Worm (Caenorhabditis elegans) whole organism, L1 larva: Measurements from ENCODE around the gene nhr-43.

ENCODE experiments used
- ceh-88 ChIP-seq: fragments of 200-800 bp; sonication (Bioruptor generic); IDR thresholded peaks from 2 replicates; pipeline ENCODE4 v1.3.6; 2022; ENCODE audit warnings: missing genetic modification characterization, missing compliant biosample characterization
- nhr-76 ChIP-seq: sonication (generic microtip); optimal IDR thresholded peaks from 2 replicates; lab custom pipeline; 2017; ENCODE audit warnings: missing biosample characterization, missing genetic modification characterization
- unc-30 ChIP-seq: sonication (generic microtip); optimal IDR thresholded peaks from 2 replicates; lab custom pipeline; 2017; ENCODE audit warnings: missing biosample characterization, missing genetic modification characterization
- unc-62 ChIP-seq: fragments of 150-350 bp; optimal IDR thresholded peaks from 2 replicates; lab custom pipeline; 2014; ENCODE audit warnings: missing biosample characterization, missing genetic modification reagents, missing genetic modification characterization

DNA sequence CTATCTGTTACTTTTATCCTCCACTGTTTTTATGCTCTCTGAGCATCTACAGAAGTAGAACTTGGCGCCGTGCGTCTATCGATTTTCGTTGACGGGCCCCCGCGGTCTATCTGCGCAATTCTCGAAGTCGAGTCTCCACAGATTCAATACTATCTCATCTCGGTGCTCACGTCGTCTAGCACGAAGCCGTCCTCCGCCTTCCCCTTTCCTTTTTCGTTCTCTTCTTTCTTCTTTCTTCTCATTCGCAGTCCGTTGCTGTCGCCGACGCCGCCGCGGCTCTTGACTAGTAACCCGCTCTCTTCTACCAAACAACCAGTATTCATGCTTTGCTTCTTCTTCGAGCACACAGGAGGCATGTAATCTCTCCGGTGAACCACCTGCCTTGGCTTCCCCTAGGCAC is 28.3 kb upstream of the nhr-43 start:
- no peak; the same call in 1 of the 2 replicates for TF ChIP-seq ceh-88 (GFP tag; lab: Robert Waterston, UW)
- TF ChIP-seq nhr-76 (tag; lab: Kevin White, UChicago): no peak
- no peak for TF ChIP-seq unc-62 (GFP tag; lab: Kevin White, UChicago)
- no peak for TF ChIP-seq unc-30 (tag; lab: Kevin White, UChicago)
